ENCODE assay signal across 1 fruit fly cellular context in the genomic region with DNA sequence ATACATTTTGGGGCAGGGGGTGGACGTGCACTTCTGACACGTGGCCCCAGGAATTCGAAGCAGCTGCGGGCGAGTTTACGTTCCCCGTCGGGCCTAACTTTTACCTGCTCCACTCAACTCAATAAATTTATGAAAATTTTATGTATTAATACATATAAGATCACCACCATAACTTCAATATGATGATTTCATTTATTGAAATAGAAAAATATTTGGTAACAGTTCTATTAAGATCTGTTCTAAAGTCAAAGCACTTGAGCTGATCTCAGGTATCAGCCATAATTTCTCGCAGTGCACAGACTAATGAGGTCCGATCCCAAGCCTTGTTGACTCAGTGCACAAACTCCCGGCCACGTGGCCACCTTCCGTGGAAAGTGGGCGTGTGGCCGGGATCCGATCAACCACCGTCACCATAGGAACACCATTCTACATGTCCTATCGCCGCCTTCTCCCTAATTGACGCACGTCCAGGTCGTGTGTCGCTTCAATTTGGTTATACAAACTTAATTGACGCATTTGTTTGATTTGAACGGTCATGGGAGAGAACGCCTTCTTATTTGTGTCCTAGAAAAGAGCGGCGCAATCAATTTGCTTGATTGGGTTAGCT.
TF ChIP-seq lines count a peak whose summit lies in the region.

No protein-coding gene starts in this region.

TF ChIP-seq in whole organism, embryonic, 481 proteins besides CTCF, POLR2A, EP300 and RAD21 (continued from another document):
- TF ChIP-seq CG9727 (GFP tag; optimal IDR thresholded peaks at IDR 0.05; lab: Kevin White, UChicago) (peak; percentile 18), zfh1 (GFP tag; IDR thresholded peaks at IDR 0.05; lab: Robert Waterston, UW) (peak; percentile 44), CG17829 (tag; optimal IDR thresholded peaks at IDR 0.05; lab: Kevin White, UChicago) (peak; percentile 44), CG10267 (tag; optimal IDR thresholded peaks at IDR 0.05; lab: Kevin White, UChicago) (peak; percentile 7), CG2678 (tag; optimal IDR thresholded peaks at IDR 0.05; lab: Kevin White, UChicago) (peak; percentile 2), gsb-n (tag; optimal IDR thresholded peaks at IDR 0.05; lab: Kevin White, UChicago) (peak; percentile 23), sd (tag; optimal IDR thresholded peaks at IDR 0.05; lab: Kevin White, UChicago) (peak; percentile 3), tgo (GFP tag; IDR thresholded peaks at IDR 0.05; lab: Robert Waterston, UW) (peak; percentile 18; the same call in 1 of the 3 replicates), CG2712 (tag; optimal IDR thresholded peaks at IDR 0.05; lab: Kevin White, UChicago) (peak; percentile 29), Xrp1 (GFP tag; IDR thresholded peaks at IDR 0.05; lab: Robert Waterston, UW) (peak; percentile 60), MBD-R2 (GFP tag; IDR thresholded peaks at IDR 0.05; lab: Robert Waterston, UW) (no peak), CG6791 (GFP tag; IDR thresholded peaks at IDR 0.05; lab: Robert Waterston, UW; ENCODE audit: partially characterized antibody) (no peak), dmrt11E (tag; optimal IDR thresholded peaks at IDR 0.05; lab: Kevin White, UChicago) (peak; percentile 27), lola (GFP tag; optimal IDR thresholded peaks at IDR 0.05; lab: Kevin White, UChicago) (peak in 1 of 3 experiments; percentile 37), Xbp1 (GFP tag; optimal IDR thresholded peaks at IDR 0.05; lab: Kevin White, UChicago) (peak; percentile 12), bsh (GFP tag; optimal IDR thresholded peaks at IDR 0.05; lab: Kevin White, UChicago) (peak in 1 of 2 experiments; percentile 2), jigr1 (GFP tag; IDR thresholded peaks at IDR 0.05; lab: Robert Waterston, UW) (no peak), CG2202 (tag; optimal IDR thresholded peaks at IDR 0.05; lab: Kevin White, UChicago) (peak; percentile 10), az2 (GFP tag; optimal IDR thresholded peaks at IDR 0.05; lab: Kevin White, UChicago) (peak; percentile 12), CG17328 (GFP tag; IDR thresholded peaks at IDR 0.05; lab: Robert Waterston, UW) (peak; percentile 43), CG1024 (GFP tag; IDR thresholded peaks at IDR 0.05; lab: Robert Waterston, UW) (no peak), unpg (GFP tag; optimal IDR thresholded peaks at IDR 0.05; lab: Kevin White, UChicago) (peak; percentile 7), Mrtf (GFP tag; IDR thresholded peaks at IDR 0.05; lab: Robert Waterston, UW) (no peak), CG18262 (tag; optimal IDR thresholded peaks at IDR 0.05; lab: Kevin White, UChicago) (peak; percentile 37), Hey (tag; optimal IDR thresholded peaks at IDR 0.05; lab: Kevin White, UChicago) (peak; percentile 97), lbe (GFP tag; optimal IDR thresholded peaks at IDR 0.05; lab: Kevin White, UChicago) (no peak), CG18599 (GFP tag; optimal IDR thresholded peaks at IDR 0.05; lab: Kevin White, UChicago) (peak; percentile 30), Scr (GFP tag; IDR thresholded peaks at IDR 0.05; lab: Robert Waterston, UW; ENCODE audit: partially characterized antibody) (no peak), CG16815 (GFP tag; optimal IDR thresholded peaks at IDR 0.05; lab: Kevin White, UChicago) (peak; percentile 16), slou (GFP tag; optimal IDR thresholded peaks at IDR 0.05; lab: Kevin White, UChicago) (no peak), CG8388 (GFP tag; optimal IDR thresholded peaks at IDR 0.05; lab: Kevin White, UChicago) (peak; percentile 7), nmo (GFP tag; optimal IDR thresholded peaks at IDR 0.05; lab: Kevin White, UChicago) (peak; percentile 20), CG11696 (GFP tag; IDR thresholded peaks at IDR 0.05; lab: Robert Waterston, UW) (0 out of 2 replicates have a peak, but pooled peaks have one; percentile 6), CG32772 (GFP tag; IDR thresholded peaks at IDR 0.05; lab: Robert Waterston, UW) (0 out of 2 replicates have a peak, but pooled peaks have one; percentile 27), CG4404 (GFP tag; IDR thresholded peaks at IDR 0.05; lab: Robert Waterston, UW) (0 out of 2 replicates have a peak, but pooled peaks have one; percentile 9), Hmx (GFP tag; optimal IDR thresholded peaks at IDR 0.05; lab: Kevin White, UChicago) (no peak)
